Fruit fly (Drosophila melanogaster) whole organism, pupa: ENCODE data around the gene Faa.

Experiments used
- CG10348 ChIP-seq: fragments of 200-800 bp; sonication (Bioruptor generic); IDR thresholded peaks from 2 replicates; pipeline ENCODE4 v1.3.6; 2022; ENCODE audit warnings: missing biosample characterization, missing genetic modification characterization
- CG12605 ChIP-seq: fragments of 200-800 bp; sonication (Bioruptor generic); IDR thresholded peaks from 2 replicates; pipeline ENCODE4 v1.3.6; 2022; ENCODE audit warnings: missing biosample characterization, missing genetic modification characterization
- CG13204 ChIP-seq: fragments of 200-800 bp; sonication (Bioruptor generic); optimal IDR thresholded peaks from 2 replicates; lab custom pipeline; 2018; ENCODE audit warnings: missing biosample characterization, mild to moderate bottlenecking, missing genetic modification characterization, moderate library complexity
- CG14655 ChIP-seq: fragments of 200-800 bp; sonication (Bioruptor generic); optimal IDR thresholded peaks from 3 replicates; lab custom pipeline; 2017; ENCODE audit warnings: mild to moderate bottlenecking, missing biosample characterization, missing genetic modification reagents, missing genetic modification characterization
- CG15710 ChIP-seq: fragments of 200-800 bp; sonication (Bioruptor generic); optimal IDR thresholded peaks from 2 replicates; lab custom pipeline; 2018; ENCODE audit warnings: missing biosample characterization, mild to moderate bottlenecking, missing genetic modification characterization, moderate library complexity
- CG17806 ChIP-seq: fragments of 200-800 bp; sonication (Bioruptor generic); optimal IDR thresholded peaks from 2 replicates; lab custom pipeline; 2018; ENCODE audit warnings: missing biosample characterization, mild to moderate bottlenecking, missing genetic modification characterization, moderate library complexity
- CG32121 ChIP-seq: fragments of 200-800 bp; sonication (Bioruptor generic); IDR thresholded peaks from 2 replicates; pipeline ENCODE4 v1.3.6; 2022; ENCODE audit warnings: missing biosample characterization, missing genetic modification characterization
- CG34367 ChIP-seq: fragments of 200-800 bp; sonication (Bioruptor generic); optimal IDR thresholded peaks from 2 replicates; lab custom pipeline; 2018; ENCODE audit warnings: missing biosample characterization, mild to moderate bottlenecking, missing genetic modification characterization
- CG4496 ChIP-seq: fragments of 200-800 bp; sonication (Bioruptor generic); IDR thresholded peaks from 3 replicates; pipeline ENCODE4 v1.3.6; 2022; ENCODE audit warnings: missing biosample characterization, missing genetic modification characterization
- CG8159 ChIP-seq: fragments of 200-800 bp; sonication (Bioruptor generic); optimal IDR thresholded peaks from 3 replicates; lab custom pipeline; 2018; ENCODE audit warnings: missing biosample characterization, mild to moderate bottlenecking, missing genetic modification characterization, moderate library complexity
- CG8301 ChIP-seq: fragments of 200-800 bp; sonication (Bioruptor generic); optimal IDR thresholded peaks from 2 replicates; lab custom pipeline; 2018; ENCODE audit warnings: missing biosample characterization, mild to moderate bottlenecking, missing genetic modification characterization
- CG9948 ChIP-seq: fragments of 200-800 bp; sonication (Bioruptor generic); optimal IDR thresholded peaks from 2 replicates; lab custom pipeline; 2018; ENCODE audit warnings: missing biosample characterization, mild to moderate bottlenecking, missing genetic modification characterization, moderate library complexity
- D1 ChIP-seq: fragments of 200-800 bp; sonication (Bioruptor generic); optimal IDR thresholded peaks from 2 replicates; lab custom pipeline; 2018; ENCODE audit warnings: missing biosample characterization, mild to moderate bottlenecking, missing genetic modification characterization, moderate library complexity
- EcR ChIP-seq: fragments of 200-800 bp; sonication (Bioruptor generic); optimal IDR thresholded peaks from 3 replicates; lab custom pipeline; 2019; ENCODE audit warnings: missing biosample characterization, missing genetic modification characterization, mild to moderate bottlenecking, moderate library complexity, missing genetic modification reagents
- Ets98B ChIP-seq: fragments of 200-800 bp; sonication (Bioruptor generic); IDR thresholded peaks from 2 replicates; pipeline ENCODE4 v1.3.6; 2022; ENCODE audit warnings: missing biosample characterization, missing genetic modification characterization
- Pif1A ChIP-seq: fragments of 200-800 bp; sonication (Bioruptor generic); optimal IDR thresholded peaks from 3 replicates; lab custom pipeline; 2016; ENCODE audit warnings: missing biosample characterization, missing genetic modification characterization
- Pif1B ChIP-seq: fragments of 200-800 bp; sonication (Bioruptor generic); optimal IDR thresholded peaks from 3 replicates; lab custom pipeline; 2016; ENCODE audit warnings: missing biosample characterization, missing genetic modification characterization
- Snoo ChIP-seq: fragments of 200-800 bp; sonication (Bioruptor generic); optimal IDR thresholded peaks from 3 replicates; lab custom pipeline; 2017; ENCODE audit warnings: missing biosample characterization, mild to moderate bottlenecking, missing genetic modification characterization, inconsistent platforms
- fd96Ca ChIP-seq: fragments of 200-800 bp; sonication (Bioruptor generic); IDR thresholded peaks from 3 replicates; pipeline ENCODE4 v1.3.6; 2022; ENCODE audit warnings: missing biosample characterization, missing genetic modification characterization
- gl ChIP-seq: fragments of 200-800 bp; sonication (Bioruptor generic); optimal IDR thresholded peaks from 2 replicates; lab custom pipeline; 2018; ENCODE audit warnings: missing biosample characterization, mild to moderate bottlenecking, missing genetic modification characterization
- rn ChIP-seq: fragments of 200-800 bp; sonication (Bioruptor generic); IDR thresholded peaks from 2 replicates; pipeline ENCODE4 v1.3.6; 2022; ENCODE audit warnings: missing biosample characterization, missing genetic modification characterization

Gene Faa

dm6 chr3L:4118339-4118738 is 44.6 kb upstream of the Faa start:
- TF ChIP-seq CG8301 (tag; lab: Kevin White, UChicago) (no peak), Pif1B (no peak), EcR (GFP tag; lab: Kevin White, UChicago) (no peak), CG13204 (no peak), CG15710 (tag; lab: Kevin White, UChicago) (no peak), CG12605 (GFP tag; lab: Robert Waterston, UW) (no peak), CG10348 (no peak), Ets98B (GFP tag; lab: Robert Waterston, UW) (no peak), CG17806 (no peak), CG9948 (tag; lab: Kevin White, UChicago) (no peak)

- TF ChIP-seq Pif1B (no peak), Pif1A (GFP tag; lab: Kevin White, UChicago) (no peak), rn (GFP tag; lab: Robert Waterston, UW) (no peak), CG8301 (tag; lab: Kevin White, UChicago) (no peak), Snoo (tag; lab: Kevin White, UChicago) (no peak), CG13204 (no peak), CG4496 (GFP tag; lab: Robert Waterston, UW) (no peak), gl (tag; lab: Kevin White, UChicago) (no peak), CG14655 (no peak), CG8159 (tag; lab: Kevin White, UChicago) (no peak), fd96Ca (GFP tag; lab: Robert Waterston, UW) (no peak), CG15710 (tag; lab: Kevin White, UChicago) (no peak), D1 (tag; lab: Kevin White, UChicago) (no peak), CG17806 (no peak)
Observed at dm6 chr3L:4117493-4117892, 43.7 kb upstream of the Faa start.

dm6 chr3L:4116490-4117367 is 43.0 kb upstream of the Faa start:
- TF ChIP-seq CG9948 (tag; lab: Kevin White, UChicago): peak; percentile 8
- TF ChIP-seq CG12605 (GFP tag; lab: Robert Waterston, UW): peak; percentile 36; the same call in 1 of the 2 replicates
- TF ChIP-seq CG4496 (GFP tag; lab: Robert Waterston, UW): peak; percentile 43; the same call in 1 of the 3 replicates
- TF ChIP-seq CG8159 (tag; lab: Kevin White, UChicago): peak; percentile 47
- no peak for TF ChIP-seq D1 (tag; lab: Kevin White, UChicago)
- no peak for TF ChIP-seq CG34367 (tag; lab: Kevin White, UChicago)
- peak; percentile 36 for TF ChIP-seq CG17806
- TF ChIP-seq Pif1A (GFP tag; lab: Kevin White, UChicago): no peak
- peak; percentile 40 for TF ChIP-seq CG8301 (tag; lab: Kevin White, UChicago)
- peak; percentile 63 for TF ChIP-seq EcR (GFP tag; lab: Kevin White, UChicago)
- TF ChIP-seq CG32121 (GFP tag; lab: Robert Waterston, UW): peak; percentile 59; the same call in 1 of the 2 replicates
- TF ChIP-seq Ets98B (GFP tag; lab: Robert Waterston, UW): peak; percentile 46; the same call in 1 of the 2 replicates

- no peak for TF ChIP-seq rn (GFP tag; lab: Robert Waterston, UW)
- TF ChIP-seq CG34367 (tag; lab: Kevin White, UChicago): no peak
- no peak for TF ChIP-seq CG12605 (GFP tag; lab: Robert Waterston, UW)
- TF ChIP-seq gl (tag; lab: Kevin White, UChicago): no peak
- no peak for TF ChIP-seq EcR (GFP tag; lab: Kevin White, UChicago)
- no peak for TF ChIP-seq CG14655
- no peak for TF ChIP-seq fd96Ca (GFP tag; lab: Robert Waterston, UW)
- no peak for TF ChIP-seq Pif1A (GFP tag; lab: Kevin White, UChicago)
- TF ChIP-seq CG32121 (GFP tag; lab: Robert Waterston, UW): no peak
Observed at dm6 chr3L:4115701-4116100, 41.9 kb upstream of the Faa start.

- no peak for TF ChIP-seq fd96Ca (GFP tag; lab: Robert Waterston, UW)
- no peak for TF ChIP-seq rn (GFP tag; lab: Robert Waterston, UW)
- TF ChIP-seq Ets98B (GFP tag; lab: Robert Waterston, UW): no peak
- TF ChIP-seq CG34367 (tag; lab: Kevin White, UChicago): no peak
- no peak for TF ChIP-seq Pif1A (GFP tag; lab: Kevin White, UChicago)
- TF ChIP-seq D1 (tag; lab: Kevin White, UChicago): no peak
- TF ChIP-seq CG32121 (GFP tag; lab: Robert Waterston, UW): no peak
- TF ChIP-seq EcR (GFP tag; lab: Kevin White, UChicago): no peak
- TF ChIP-seq CG17806: no peak
- no peak for TF ChIP-seq CG14655
- no peak for TF ChIP-seq CG12605 (GFP tag; lab: Robert Waterston, UW)
- TF ChIP-seq CG8301 (tag; lab: Kevin White, UChicago): no peak
- TF ChIP-seq CG15710 (tag; lab: Kevin White, UChicago): no peak
- TF ChIP-seq CG4496 (GFP tag; lab: Robert Waterston, UW): no peak
- TF ChIP-seq CG9948 (tag; lab: Kevin White, UChicago): no peak
Observed at dm6 chr3L:4115107-4115506, 41.4 kb upstream of the Faa start.

dm6 chr3L:4113998-4114397 is 40.2 kb upstream of the Faa start:
- TF ChIP-seq Pif1A (GFP tag; lab: Kevin White, UChicago) (no peak), CG10348 (no peak), rn (GFP tag; lab: Robert Waterston, UW) (no peak), Ets98B (GFP tag; lab: Robert Waterston, UW) (no peak), CG8159 (tag; lab: Kevin White, UChicago) (no peak), CG13204 (no peak), CG4496 (GFP tag; lab: Robert Waterston, UW) (no peak), Pif1B (no peak), CG32121 (GFP tag; lab: Robert Waterston, UW) (no peak), CG17806 (no peak), Snoo (tag; lab: Kevin White, UChicago) (no peak), CG8301 (tag; lab: Kevin White, UChicago) (no peak), fd96Ca (GFP tag; lab: Robert Waterston, UW) (no peak), CG12605 (GFP tag; lab: Robert Waterston, UW) (no peak), gl (tag; lab: Kevin White, UChicago) (no peak), CG15710 (tag; lab: Kevin White, UChicago) (no peak), CG34367 (tag; lab: Kevin White, UChicago) (no peak), CG14655 (no peak), EcR (GFP tag; lab: Kevin White, UChicago) (no peak)
